Worm (Caenorhabditis elegans) whole organism, mixed stage, embryonic: ENCODE measurements around the gene C07E3.10.

ENCODE experiments used
- M03D4.4 ChIP-seq: sonication (generic microtip); optimal IDR thresholded peaks from 2 replicates; lab custom pipeline; 2017; ENCODE audit warnings: mild to moderate bottlenecking, missing genetic modification characterization, missing compliant biosample characterization
- bed-3 ChIP-seq: fragments of 200-800 bp; sonication (Bioruptor generic); optimal IDR thresholded peaks from 3 replicates; lab custom pipeline; 2018; ENCODE audit warnings: mild to moderate bottlenecking, missing genetic modification characterization, moderate library complexity, missing compliant biosample characterization
- blmp-1 ChIP-seq: fragments of 150-350 bp; optimal IDR thresholded peaks from 2 replicates; lab custom pipeline; 2014; ENCODE audit warnings: missing biosample characterization, missing genetic modification characterization
- ceh-39 ChIP-seq: fragments of 150-350 bp; optimal IDR thresholded peaks from 2 replicates; lab custom pipeline; 2014; ENCODE audit warnings: missing biosample characterization, missing genetic modification characterization
- ceh-43 ChIP-seq: fragments of 200-800 bp; sonication (Bioruptor generic); optimal IDR thresholded peaks from 2 replicates; lab custom pipeline; 2018; ENCODE audit warnings: mild to moderate bottlenecking, missing genetic modification characterization, moderate library complexity, missing compliant biosample characterization
- ceh-83 ChIP-seq: fragments of 200-800 bp; sonication (Bioruptor generic); optimal IDR thresholded peaks from 2 replicates; lab custom pipeline; 2018; ENCODE audit warnings: mild to moderate bottlenecking, missing genetic modification characterization, missing compliant biosample characterization
- ces-1 ChIP-seq: fragments of 150-350 bp; optimal IDR thresholded peaks from 2 replicates; lab custom pipeline; 2014; ENCODE audit warnings: missing biosample characterization, missing genetic modification reagents, missing genetic modification characterization
- cnd-1 ChIP-seq: fragments of 200-800 bp; sonication (Bioruptor generic); optimal IDR thresholded peaks from 2 replicates; lab custom pipeline; 2018; ENCODE audit warnings: mild to moderate bottlenecking, missing genetic modification characterization, missing compliant biosample characterization
- elt-1 ChIP-seq: sonication (generic microtip); optimal IDR thresholded peaks from 2 replicates; lab custom pipeline; 2017; ENCODE audit warnings: missing genetic modification characterization, mild to moderate bottlenecking, missing compliant biosample characterization, antibody characterized with exemption, moderate library complexity, borderline replicate concordance; ENCODE audit not compliant: insufficient read depth
- hlh-1 ChIP-seq: fragments of 150-350 bp; optimal IDR thresholded peaks from 2 replicates; lab custom pipeline; 2014; ENCODE audit warnings: missing biosample characterization, missing genetic modification reagents, missing genetic modification characterization
- lin-13 ChIP-seq: fragments of 150-350 bp; optimal IDR thresholded peaks from 2 replicates; lab custom pipeline; 2014; ENCODE audit warnings: missing biosample characterization, missing genetic modification characterization
- lin-32 ChIP-seq: fragments of 200-800 bp; sonication (Bioruptor generic); optimal IDR thresholded peaks from 2 replicates; lab custom pipeline; 2018; ENCODE audit warnings: mild to moderate bottlenecking, missing genetic modification characterization, missing compliant biosample characterization
- lsy-2 ChIP-seq: fragments of 150-350 bp; optimal IDR thresholded peaks from 2 replicates; lab custom pipeline; 2014; ENCODE audit warnings: missing biosample characterization, missing genetic modification characterization
- mab-5 ChIP-seq: fragments of 150-350 bp; optimal IDR thresholded peaks from 2 replicates; lab custom pipeline; 2014; ENCODE audit warnings: missing biosample characterization, missing genetic modification characterization
- mep-1 ChIP-seq: fragments of 150-350 bp; optimal IDR thresholded peaks from 2 replicates; lab custom pipeline; 2017; ENCODE audit warnings: missing biosample characterization, missing genetic modification reagents, missing genetic modification characterization, inconsistent platforms
- mls-2 ChIP-seq: sonication (generic microtip); optimal IDR thresholded peaks from 2 replicates; lab custom pipeline; 2016; ENCODE audit warnings: mild to moderate bottlenecking, missing genetic modification characterization, moderate library complexity, missing compliant biosample characterization
- nhr-12 ChIP-seq: fragments of 150-350 bp; optimal IDR thresholded peaks from 2 replicates; lab custom pipeline; 2014; ENCODE audit warnings: missing biosample characterization, missing genetic modification characterization
- nhr-2 ChIP-seq: fragments of 150-350 bp; optimal IDR thresholded peaks from 2 replicates; lab custom pipeline; 2014; ENCODE audit warnings: missing biosample characterization, missing genetic modification characterization
- nhr-237 ChIP-seq: fragments of 150-350 bp; optimal IDR thresholded peaks from 2 replicates; lab custom pipeline; 2014; ENCODE audit warnings: missing biosample characterization, missing genetic modification characterization
- nhr-28 ChIP-seq: fragments of 150-350 bp; optimal IDR thresholded peaks from 2 replicates; lab custom pipeline; 2014; ENCODE audit warnings: missing biosample characterization, missing genetic modification characterization
- nhr-76 ChIP-seq: sonication (generic microtip); optimal IDR thresholded peaks from 2 replicates; lab custom pipeline; 2017; ENCODE audit warnings: missing biosample characterization, missing genetic modification characterization
- pha-4 ChIP-seq: fragments of 150-350 bp; optimal IDR thresholded peaks from 2 replicates; lab custom pipeline; 2018; ENCODE audit warnings: missing biosample characterization, missing genetic modification reagents, missing genetic modification characterization
- sem-2 ChIP-seq: fragments of 200-800 bp; sonication (Bioruptor generic); optimal IDR thresholded peaks from 2 replicates; lab custom pipeline; 2018; ENCODE audit warnings: mild to moderate bottlenecking, missing genetic modification characterization, missing compliant biosample characterization
- snpc-4 ChIP-seq: fragments of 150-350 bp; optimal IDR thresholded peaks from 2 replicates; lab custom pipeline; 2014; ENCODE audit warnings: missing biosample characterization, missing genetic modification characterization
- sptf-1 ChIP-seq: sonication (generic microtip); optimal IDR thresholded peaks from 2 replicates; lab custom pipeline; 2017; ENCODE audit warnings: mild to moderate bottlenecking, missing genetic modification characterization, moderate library complexity, missing compliant biosample characterization
- tbx-8 ChIP-seq: fragments of 200-800 bp; sonication (Bioruptor generic); optimal IDR thresholded peaks from 2 replicates; lab custom pipeline; 2018; ENCODE audit warnings: mild to moderate bottlenecking, missing genetic modification characterization, moderate library complexity, missing compliant biosample characterization
- unc-120 ChIP-seq: sonication (generic microtip); optimal IDR thresholded peaks from 2 replicates; lab custom pipeline; 2017; ENCODE audit warnings: missing genetic modification characterization, missing compliant biosample characterization; ENCODE audit not compliant: poor library complexity, severe bottlenecking
- unc-62 ChIP-seq: fragments of 150-350 bp; optimal IDR thresholded peaks from 2 replicates; lab custom pipeline; 2014; ENCODE audit warnings: missing biosample characterization, missing genetic modification reagents, missing genetic modification characterization
- zip-8 ChIP-seq: fragments of 150-350 bp; optimal IDR thresholded peaks from 2 replicates; lab custom pipeline; 2014; ENCODE audit warnings: missing biosample characterization, missing genetic modification characterization

The C07E3.10 gene

ce11 chrII:10302141-10302574 is 44.0 kb upstream of the C07E3.10 start:
- TF ChIP-seq sptf-1, result peak; percentile 41
- TF ChIP-seq, all 35 proteins: peak for 1; not testable (repeated sequence) for 34

DNA sequence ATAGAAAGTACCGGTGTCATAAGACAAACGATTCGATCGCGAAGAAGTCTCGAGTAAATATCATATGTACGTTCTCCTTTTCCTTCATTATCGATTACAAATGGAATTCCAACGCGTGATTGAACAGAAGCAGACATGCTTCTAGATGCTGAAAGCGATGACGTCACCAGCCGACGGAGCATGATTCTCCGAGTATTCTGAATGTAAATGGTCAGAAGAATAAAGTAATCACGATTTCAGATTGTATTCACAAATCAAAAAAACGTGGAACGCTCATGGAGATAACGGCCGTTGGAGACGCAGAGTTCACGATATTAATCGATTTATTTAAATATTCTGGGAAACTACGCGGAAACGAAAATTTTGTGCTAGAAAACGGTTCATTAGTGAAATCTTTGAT is 43.5 kb upstream of the C07E3.10 start, which contains the start of gene clpp-1:
TSS of gene clpp-1 (minus strand) at position 197 of the 400 bp plus-strand sequence.
- TF ChIP-seq ces-1 (GFP tag; lab: Kevin White, UChicago) (no peak), zip-8 (tag; lab: Kevin White, UChicago) (peak; percentile 17)
- TF ChIP-seq, all 35 proteins: peak for 1

- peak; percentile 3 for TF ChIP-seq nhr-2 (tag; lab: Kevin White, UChicago)
- TF ChIP-seq M03D4.4 (tag; lab: Kevin White, UChicago), result peak; percentile 13
- peak; percentile 11 for TF ChIP-seq bed-3
- no peak for TF ChIP-seq mls-2
- TF ChIP-seq mep-1 (tag; lab: Kevin White, UChicago), result peak; percentile 56
- no peak for TF ChIP-seq mab-5 (tag; lab: Kevin White, UChicago)
- peak; percentile 57 for TF ChIP-seq lsy-2 (tag; lab: Kevin White, UChicago)
- TF ChIP-seq sptf-1, result peak; percentile 74
- peak; percentile 7 for TF ChIP-seq pha-4
- peak; percentile 91 for TF ChIP-seq ces-1 (GFP tag; lab: Kevin White, UChicago)
- no peak for TF ChIP-seq snpc-4 (tag; lab: Kevin White, UChicago)
- TF ChIP-seq hlh-1, result peak; percentile 28
These were observed 42.5 kb upstream of the C07E3.10 start, which contains the start of gene vha-9 for ce11 chrII:10303663-10304115. Gene vha-9 (minus strand): TSS chrII:10303713.

DNA sequence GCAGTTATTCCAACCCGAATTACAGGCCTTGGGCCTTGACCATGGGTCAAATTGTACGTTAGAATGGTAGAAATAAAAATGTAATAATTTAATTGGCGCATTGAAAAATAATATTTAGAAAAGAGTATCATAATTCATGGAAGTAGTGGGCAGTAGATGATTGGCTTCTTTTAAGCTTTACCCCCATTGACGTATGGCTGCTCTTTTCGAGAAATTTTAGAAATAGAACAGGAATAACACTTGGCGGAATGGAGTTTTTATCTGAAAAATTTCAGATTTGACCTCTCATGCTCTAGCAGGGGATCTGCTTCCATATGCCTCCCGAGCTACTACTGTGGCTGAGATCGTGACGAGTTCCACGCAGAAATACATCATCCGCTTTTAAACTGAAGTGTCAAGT is 37.4 kb upstream of the C07E3.10 start, which contains the start of gene gcy-4:
TSS of gene gcy-4 (minus strand) at position 101 of the 400 bp plus-strand sequence.
- TF ChIP-seq zip-8 (tag; lab: Kevin White, UChicago), result no peak
- TF ChIP-seq snpc-4 (tag; lab: Kevin White, UChicago), result no peak
- TF ChIP-seq unc-62 (GFP tag; lab: Kevin White, UChicago), result no peak
- TF ChIP-seq sptf-1, result no peak
- no peak for TF ChIP-seq blmp-1 (tag; lab: Kevin White, UChicago)

- TF ChIP-seq tbx-8 (GFP tag; lab: Kevin White, UChicago), result no peak
- TF ChIP-seq zip-8 (tag; lab: Kevin White, UChicago), result no peak
- no peak for TF ChIP-seq M03D4.4 (tag; lab: Kevin White, UChicago)
- no peak for TF ChIP-seq lin-13 (tag; lab: Kevin White, UChicago)
- no peak for TF ChIP-seq nhr-12 (tag; lab: Kevin White, UChicago)
- no peak for TF ChIP-seq ceh-39 (tag; lab: Kevin White, UChicago)
- TF ChIP-seq lin-32 (GFP tag; lab: Kevin White, UChicago), result no peak
- no peak for TF ChIP-seq sptf-1
These were observed 36.8 kb upstream of the C07E3.10 start, which contains the start of gene ZK970.8 for ce11 chrII:10309337-10309736. Gene ZK970.8 (plus strand): TSS chrII:10309637.

- TF ChIP-seq nhr-237 (tag; lab: Kevin White, UChicago) (no peak), lin-13 (tag; lab: Kevin White, UChicago) (no peak), sem-2 (GFP tag; lab: Kevin White, UChicago) (no peak), snpc-4 (tag; lab: Kevin White, UChicago) (no peak), nhr-28 (no peak), ceh-43 (GFP tag; lab: Kevin White, UChicago) (no peak), blmp-1 (tag; lab: Kevin White, UChicago) (no peak), M03D4.4 (tag; lab: Kevin White, UChicago) (no peak), cnd-1 (no peak), zip-8 (tag; lab: Kevin White, UChicago) (no peak), pha-4 (no peak), hlh-1 (no peak), nhr-2 (tag; lab: Kevin White, UChicago) (no peak), ceh-83 (GFP tag; lab: Kevin White, UChicago) (no peak), elt-1 (no peak), mab-5 (tag; lab: Kevin White, UChicago) (no peak), unc-120 (tag; lab: Kevin White, UChicago) (no peak), nhr-76 (tag; lab: Kevin White, UChicago) (no peak)
These were observed 34.2 kb upstream of the C07E3.10 start, which contains the start of gene srlf-34 for ce11 chrII:10311973-10312372. Gene srlf-34 (plus strand): TSS chrII:10312293.
